Fruit fly (Drosophila melanogaster): ENCODE data around the gene ed.

Gene ed

DNA sequence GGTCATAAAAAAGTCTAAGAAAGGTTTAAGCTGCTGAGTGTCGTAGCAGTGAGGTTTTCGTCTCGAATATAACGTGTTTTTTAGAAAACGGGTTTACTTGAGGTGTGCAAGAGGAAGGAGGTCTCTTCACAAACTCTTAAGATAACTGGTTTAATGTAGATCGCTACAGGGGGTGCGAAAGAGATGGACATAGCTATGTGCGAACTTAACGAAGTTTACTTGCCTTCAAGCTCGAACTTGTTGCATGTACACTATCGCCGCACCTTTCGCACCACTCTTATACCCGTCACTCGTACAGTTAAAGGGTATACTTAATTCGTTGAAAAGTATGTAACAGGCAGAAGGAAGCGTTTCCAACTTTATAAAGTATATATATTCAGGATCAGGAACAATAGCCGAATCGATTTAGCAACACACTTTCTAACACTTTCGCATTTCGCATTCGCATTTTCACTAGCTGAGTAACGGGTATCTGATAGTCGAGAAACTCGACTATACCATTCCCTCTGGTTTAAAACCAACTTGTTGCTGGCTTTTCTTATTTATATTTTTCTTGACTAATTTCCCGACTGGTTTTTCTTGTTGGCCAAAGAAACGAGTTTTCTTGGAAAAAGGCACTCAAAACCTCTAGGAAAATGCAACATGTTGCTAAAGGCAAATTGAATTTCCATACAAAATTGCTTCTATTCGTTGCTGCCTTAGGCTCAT is 787 bp upstream of the ed start (continued):
- no peak for TF ChIP-seq C15 (GFP tag; IDR thresholded peaks at IDR 0.05)
- peak; percentile 80 for TF ChIP-seq Pdp1 (GFP tag; optimal IDR thresholded peaks at IDR 0.05)
- TF ChIP-seq Tbp (GFP tag; optimal IDR thresholded peaks at IDR 0.05) = no peak
- peak; percentile 74 for TF ChIP-seq NfI (GFP tag; optimal IDR thresholded peaks at IDR 0.05)
- TF ChIP-seq nerfin-1 (tag; optimal IDR thresholded peaks at IDR 0.05) = peak; percentile 84
- peak; percentile 74 for TF ChIP-seq Hsf (GFP tag; optimal IDR thresholded peaks at IDR 0.05)
- TF ChIP-seq hkb (optimal IDR thresholded peaks at IDR 0.05) = no peak
- peak; percentile 83 for TF ChIP-seq hkb (GFP tag; IDR thresholded peaks at IDR 0.05)
- peak; percentile 91 for TF ChIP-seq CG17361 (GFP tag; IDR thresholded peaks at IDR 0.05)
- TF ChIP-seq ind (GFP tag; optimal IDR thresholded peaks at IDR 0.05) = peak; percentile 77
- TF ChIP-seq usp (GFP tag; optimal IDR thresholded peaks at IDR 0.05) = no peak
- TF ChIP-seq yki (optimal IDR thresholded peaks at IDR 0.05) = no peak
- peak; percentile 84 for TF ChIP-seq esg (GFP tag; conservative IDR thresholded peaks at IDR 0.05)
- peak; percentile 70 for TF ChIP-seq CG8089 (GFP tag; optimal IDR thresholded peaks at IDR 0.05)
- TF ChIP-seq CG2202 (tag; optimal IDR thresholded peaks at IDR 0.05) = peak; percentile 83
- TF ChIP-seq slbo (GFP tag; IDR thresholded peaks at IDR 0.05) = peak; percentile 85
- peak; percentile 46 for TF ChIP-seq CG6654 (GFP tag; optimal IDR thresholded peaks at IDR 0.05)
- TF ChIP-seq Dip2 (GFP tag; IDR thresholded peaks at IDR 0.05) = no peak
- peak; percentile 65 to 91 for TF ChIP-seq chif (GFP tag; optimal IDR thresholded peaks at IDR 0.05)
- TF ChIP-seq Ravus (GFP tag; IDR thresholded peaks at IDR 0.05) = peak; percentile 23; the same call in 1 of the 2 replicates
- peak; percentile 73; the same call in 2 of the 3 replicates for TF ChIP-seq Aef1 (GFP tag; IDR thresholded peaks at IDR 0.05)
- peak; percentile 80 for TF ChIP-seq dimm (GFP tag; IDR thresholded peaks at IDR 0.05)
- peak in 1 of 3 experiments; percentile 70 for TF ChIP-seq lola (GFP tag; optimal IDR thresholded peaks at IDR 0.05)
- TF ChIP-seq Mrtf (GFP tag; IDR thresholded peaks at IDR 0.05) = peak; percentile 90
- TF ChIP-seq scrt (GFP tag; optimal IDR thresholded peaks at IDR 0.05) = peak; percentile 63
- TF ChIP-seq Chrac-16 (GFP tag; optimal IDR thresholded peaks at IDR 0.05) = peak; percentile 84
- peak; percentile 63; the same call in 1 of the 2 replicates for TF ChIP-seq wdn (GFP tag; IDR thresholded peaks at IDR 0.05)
- TF ChIP-seq klu (GFP tag; IDR thresholded peaks at IDR 0.05) = peak; percentile 31; the same call in 1 of the 2 replicates
- peak; percentile 31 for TF ChIP-seq CG7745 (tag; optimal IDR thresholded peaks at IDR 0.05)
- TF ChIP-seq zen (tag; optimal IDR thresholded peaks at IDR 0.05) = peak; percentile 80
- peak; percentile 78 for TF ChIP-seq Abd-B (GFP tag; optimal IDR thresholded peaks at IDR 0.05)
- no peak for TF ChIP-seq pita (GFP tag; optimal IDR thresholded peaks at IDR 0.05)
- TF ChIP-seq CG7271 (tag; optimal IDR thresholded peaks at IDR 0.05) = peak; percentile 47
- peak; percentile 78 for TF ChIP-seq Mad (GFP tag; optimal IDR thresholded peaks at IDR 0.05)
- TF ChIP-seq Six4 (GFP tag; optimal IDR thresholded peaks at IDR 0.05) = peak; percentile 80
- TF ChIP-seq nau (GFP tag; optimal IDR thresholded peaks at IDR 0.05) = peak; percentile 52
- peak; percentile 84 for TF ChIP-seq CG4424 (GFP tag; optimal IDR thresholded peaks at IDR 0.05)
- TF ChIP-seq CG7987 (GFP tag; optimal IDR thresholded peaks at IDR 0.05) = peak; percentile 37
- peak; percentile 17 for TF ChIP-seq CG13894 (tag; optimal IDR thresholded peaks at IDR 0.05)
- TF ChIP-seq sens (GFP tag) = peak; percentile 33
- TF ChIP-seq CG33557 (GFP tag; optimal IDR thresholded peaks at IDR 0.05) = peak; percentile 90
- TF ChIP-seq mirr (GFP tag; optimal IDR thresholded peaks at IDR 0.05) = no peak
- peak; percentile 79 for TF ChIP-seq sob (GFP tag; IDR thresholded peaks at IDR 0.05)
- TF ChIP-seq lab (GFP tag; optimal IDR thresholded peaks at IDR 0.05) = peak; percentile 75
- TF ChIP-seq ranshi (GFP tag; IDR thresholded peaks at IDR 0.05) = peak; percentile 88
- TF ChIP-seq CG6254 (GFP tag; optimal IDR thresholded peaks at IDR 0.05) = peak; percentile 60
- peak; percentile 87 for TF ChIP-seq Xbp1 (GFP tag; optimal IDR thresholded peaks at IDR 0.05)
- TF ChIP-seq Mes4 (GFP tag; optimal IDR thresholded peaks at IDR 0.05) = peak; percentile 80
- TF ChIP-seq HLH4C (GFP tag; IDR thresholded peaks at IDR 0.05; ENCODE audit: partially characterized antibody) = peak; percentile 98
- TF ChIP-seq tup (GFP tag; optimal IDR thresholded peaks at IDR 0.05) = peak; percentile 69
